Worm (Caenorhabditis elegans) whole organism, young adult: ENCODE results near the gene sri-1.

Experiments used
- B0261.1 ChIP-seq: sonication (generic microtip); optimal IDR thresholded peaks from 2 replicates; lab custom pipeline; 2016; ENCODE audit warnings: mild to moderate bottlenecking, missing genetic modification characterization, moderate library complexity, missing compliant biosample characterization
- F23B12.7 ChIP-seq: sonication (generic microtip); optimal IDR thresholded peaks from 2 replicates; lab custom pipeline; 2017; ENCODE audit warnings: missing genetic modification characterization, mild to moderate bottlenecking, missing compliant biosample characterization, antibody characterized with exemption, moderate library complexity; ENCODE audit not compliant: insufficient read depth
- F49E8.2 ChIP-seq: sonication (generic microtip); optimal IDR thresholded peaks from 3 replicates; lab custom pipeline; 2017; ENCODE audit warnings: missing genetic modification characterization, mild to moderate bottlenecking, missing compliant biosample characterization, antibody characterized with exemption, moderate library complexity; ENCODE audit not compliant: insufficient read depth
- F55B11.4 ChIP-seq: sonication (generic microtip); optimal IDR thresholded peaks from 2 replicates; lab custom pipeline; 2016; ENCODE audit warnings: missing compliant biosample characterization, missing genetic modification characterization, borderline replicate concordance; ENCODE audit not compliant: insufficient read depth
- F57C9.4 ChIP-seq: sonication (generic microtip); optimal IDR thresholded peaks from 2 replicates; lab custom pipeline; 2017; ENCODE audit warnings: mild to moderate bottlenecking, missing genetic modification characterization, missing compliant biosample characterization
- Y53F4B.3 ChIP-seq: fragments of 200-800 bp; sonication (Bioruptor generic); IDR thresholded peaks from 2 replicates; pipeline ENCODE4 v1.3.6; 2022; ENCODE audit warnings: missing genetic modification reagents, missing genetic modification characterization, missing compliant biosample characterization
- Y67H2A.10 ChIP-seq: fragments of 200-800 bp; sonication (Bioruptor generic); conservative IDR thresholded peaks from 2 replicates; pipeline ENCODE4 v1.3.6; 2022; ENCODE audit warnings: missing genetic modification reagents, missing genetic modification characterization, missing compliant biosample characterization
- ama-1 ChIP-seq, 3 experiments: fragments of 150-350 bp in 1 of 3; sonication (generic microtip) in 2 of 3; optimal IDR thresholded peaks; 2 replicates each; lab custom pipeline; 2014 to 2018; ENCODE audit warnings: missing biosample characterization in 2 of 3, missing genetic modification characterization in 2 of 3, missing genetic modification reagents in 2 of 3
- aptf-2 ChIP-seq: fragments of 200-800 bp; sonication (Bioruptor generic); conservative IDR thresholded peaks from 2 replicates; pipeline ENCODE4 v1.3.6; 2022; ENCODE audit warnings: missing genetic modification reagents, missing genetic modification characterization, missing compliant biosample characterization
- aptf-3 ChIP-seq: fragments of 200-800 bp; sonication (Bioruptor generic); IDR thresholded peaks from 2 replicates; pipeline ENCODE4 v1.3.6; 2022; ENCODE audit warnings: missing genetic modification characterization, missing compliant biosample characterization
- atf-7 ChIP-seq: sonication (generic microtip); optimal IDR thresholded peaks from 2 replicates; lab custom pipeline; 2017; ENCODE audit warnings: mild to moderate bottlenecking, missing genetic modification characterization, missing compliant biosample characterization
- athp-1 ChIP-seq: sonication (generic microtip); optimal IDR thresholded peaks from 2 replicates; lab custom pipeline; 2017; ENCODE audit warnings: mild to moderate bottlenecking, missing genetic modification characterization, missing compliant biosample characterization
- attf-3 ChIP-seq: fragments of 200-800 bp; sonication (Bioruptor generic); conservative IDR thresholded peaks from 2 replicates; pipeline ENCODE4 v1.3.6; 2022; ENCODE audit warnings: missing genetic modification reagents, missing genetic modification characterization, missing compliant biosample characterization
- ceh-40 ChIP-seq: fragments of 200-800 bp; sonication (Bioruptor generic); IDR thresholded peaks from 2 replicates; pipeline ENCODE4 v1.3.6; 2022; ENCODE audit warnings: missing genetic modification characterization, missing compliant biosample characterization
- ceh-58 ChIP-seq: fragments of 200-800 bp; sonication (Bioruptor generic); IDR thresholded peaks from 2 replicates; pipeline ENCODE4 v1.3.6; 2022; ENCODE audit warnings: missing genetic modification characterization, missing compliant biosample characterization
- die-1 ChIP-seq: sonication (generic microtip); optimal IDR thresholded peaks from 2 replicates; lab custom pipeline; 2016; ENCODE audit warnings: missing genotype, mild to moderate bottlenecking, missing genetic modification characterization, missing compliant biosample characterization
- dpl-1 ChIP-seq: fragments of 150-350 bp; optimal IDR thresholded peaks from 2 replicates; lab custom pipeline; 2014; ENCODE audit warnings: missing biosample characterization, missing genetic modification reagents, missing genetic modification characterization
- egrh-3 ChIP-seq: fragments of 200-800 bp; sonication (Bioruptor generic); IDR thresholded peaks from 2 replicates; pipeline ENCODE4 v1.3.6; 2022; ENCODE audit warnings: missing genetic modification reagents, missing genetic modification characterization, missing compliant biosample characterization
- fkh-3 ChIP-seq: sonication (generic microtip); optimal IDR thresholded peaks from 2 replicates; lab custom pipeline; 2016; ENCODE audit warnings: mild to moderate bottlenecking, missing genetic modification characterization, missing compliant biosample characterization
- hlh-12 ChIP-seq: sonication (generic microtip); optimal IDR thresholded peaks from 2 replicates; lab custom pipeline; 2016; ENCODE audit warnings: missing genetic modification characterization, missing compliant biosample characterization
- hmg-1.2 ChIP-seq: fragments of 200-800 bp; sonication (Bioruptor generic); IDR thresholded peaks from 2 replicates; pipeline ENCODE4 v1.3.6; 2022; ENCODE audit warnings: missing genetic modification reagents, missing genetic modification characterization, missing compliant biosample characterization
- madf-10 ChIP-seq: sonication (generic microtip); optimal IDR thresholded peaks from 2 replicates; lab custom pipeline; 2016; ENCODE audit warnings: mild to moderate bottlenecking, missing genetic modification characterization, missing compliant biosample characterization
- madf-3 ChIP-seq: fragments of 200-800 bp; sonication (Bioruptor generic); IDR thresholded peaks from 2 replicates; pipeline ENCODE4 v1.3.6; 2022; ENCODE audit warnings: missing genetic modification reagents, missing genetic modification characterization, missing compliant biosample characterization
- mes-4 ChIP-seq: sonication (generic microtip); optimal IDR thresholded peaks from 2 replicates; lab custom pipeline; 2016; ENCODE audit warnings: missing genotype, missing genetic modification characterization, missing compliant biosample characterization
- nfya-1 ChIP-seq: sonication (generic microtip); optimal IDR thresholded peaks from 2 replicates; lab custom pipeline; 2017; ENCODE audit warnings: antibody characterized with exemption, missing compliant biosample characterization, missing genetic modification characterization, borderline replicate concordance; ENCODE audit not compliant: insufficient read depth
- nhr-27 ChIP-seq: fragments of 200-800 bp; sonication (Bioruptor generic); optimal IDR thresholded peaks from 2 replicates; lab custom pipeline; 2018; ENCODE audit warnings: mild to moderate bottlenecking, missing genetic modification characterization, moderate library complexity, missing compliant biosample characterization
- rec-8 ChIP-seq, 2 experiments: sonication (generic microtip); optimal IDR thresholded peaks; 2 replicates each; lab custom pipeline; 2016; ENCODE audit warnings: mild to moderate bottlenecking in 2 of 2, missing genetic modification characterization in 2 of 2, missing genetic modification reagents in 2 of 2, missing genotype in 2 of 2, missing biosample characterization in 1 of 2, missing compliant biosample characterization in 1 of 2, moderate library complexity in 1 of 2
- rpc-1 ChIP-seq, 2 experiments: fragments of 150-350 bp in 1 of 2; sonication (generic microtip) in 1 of 2; optimal IDR thresholded peaks; 2 replicates each; lab custom pipeline; 2014 to 2018; ENCODE audit warnings: missing biosample characterization in 1 of 2, missing genetic modification characterization in 1 of 2, missing genetic modification reagents in 1 of 2, missing genotype in 1 of 2
- somi-1 ChIP-seq: fragments of 200-800 bp; sonication (Bioruptor generic); optimal IDR thresholded peaks from 2 replicates; lab custom pipeline; 2018; ENCODE audit warnings: mild to moderate bottlenecking, missing genetic modification characterization, missing compliant biosample characterization
- tbp1 ChIP-seq: fragments of 200-800 bp; sonication (Bioruptor generic); optimal IDR thresholded peaks from 2 replicates; lab custom pipeline; 2018; ENCODE audit warnings: mild to moderate bottlenecking, missing genetic modification characterization, missing compliant biosample characterization
- tlf-1 ChIP-seq: fragments of 200-800 bp; sonication (Bioruptor generic); optimal IDR thresholded peaks from 2 replicates; lab custom pipeline; 2018; ENCODE audit warnings: mild to moderate bottlenecking, missing genetic modification characterization, missing compliant biosample characterization
- unc-130 ChIP-seq: sonication (generic microtip); optimal IDR thresholded peaks from 2 replicates; lab custom pipeline; 2016; ENCODE audit warnings: missing genetic modification reagents, missing genetic modification characterization, missing compliant biosample characterization
- ztf-22 ChIP-seq: fragments of 200-800 bp; sonication (Bioruptor generic); optimal IDR thresholded peaks from 2 replicates; lab custom pipeline; 2018; ENCODE audit warnings: mild to moderate bottlenecking, missing genetic modification characterization, moderate library complexity, missing compliant biosample characterization

sri-1 gene

DNA sequence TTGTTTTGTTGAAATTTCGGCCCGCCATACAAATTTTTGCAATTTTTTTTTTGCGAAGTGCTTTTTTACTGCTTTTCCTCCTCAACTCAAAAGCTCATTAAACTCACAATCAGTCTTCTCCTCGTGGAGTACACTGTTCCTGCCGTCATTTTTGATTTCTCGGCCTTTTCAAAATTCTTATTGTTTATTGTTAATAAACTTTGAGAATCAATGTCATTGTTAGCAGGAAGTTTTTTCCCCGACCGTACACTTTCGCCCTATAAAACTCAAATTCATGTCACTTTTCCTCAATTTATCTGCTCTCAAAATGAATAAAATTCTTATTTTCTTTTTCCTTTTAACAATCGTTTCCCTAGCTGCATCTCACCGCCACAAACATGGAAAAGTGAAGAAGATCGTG is 8.4 kb upstream of the sri-1 start, which contains the start of gene clec-232:
TSS of gene clec-232 (plus strand) at position 301 of the 400 bp plus-strand sequence.
- TF ChIP-seq aptf-3 (GFP tag; lab: Robert Waterston, UW), result no peak
- TF ChIP-seq atf-7 (tag; lab: Kevin White, UChicago), result no peak
- TF ChIP-seq rec-8 (tag; optimal IDR thresholded peaks at IDR 0.05; lab: Kevin White, UChicago), result no peak
- no peak for TF ChIP-seq F57C9.4 (tag; lab: Kevin White, UChicago)
- TF ChIP-seq mes-4 (tag; lab: Kevin White, UChicago), result no peak
- no peak for TF ChIP-seq nhr-27 (tag; lab: Kevin White, UChicago)
- TF ChIP-seq ztf-22 (GFP tag; lab: Kevin White, UChicago), result no peak
- TF ChIP-seq ama-1 (optimal IDR thresholded peaks at IDR 0.05; lab: Kevin White, UChicago), result no peak
- TF ChIP-seq ama-1 (GFP tag; optimal IDR thresholded peaks at IDR 0.05; lab: Kevin White, UChicago), result no peak
- TF ChIP-seq hmg-1.2 (GFP tag; lab: Robert Waterston, UW), result no peak
- TF ChIP-seq tlf-1 (GFP tag; lab: Kevin White, UChicago), result no peak
- no peak for TF ChIP-seq egrh-3 (GFP tag; lab: Robert Waterston, UW)
- TF ChIP-seq F55B11.4, result no peak
- TF ChIP-seq dpl-1 (GFP tag; lab: Kevin White, UChicago), result no peak
- TF ChIP-seq nfya-1 (tag; lab: Kevin White, UChicago), result no peak
- no peak for TF ChIP-seq fkh-3

- no peak for TF ChIP-seq tlf-1 (GFP tag; lab: Kevin White, UChicago)
Observed at ce11 chrV:15974836-15975235, 7.4 kb upstream of the sri-1 start, which contains the start of gene sru-22. TSS of gene sru-22 (minus strand) at chrV:15974936.

DNA sequence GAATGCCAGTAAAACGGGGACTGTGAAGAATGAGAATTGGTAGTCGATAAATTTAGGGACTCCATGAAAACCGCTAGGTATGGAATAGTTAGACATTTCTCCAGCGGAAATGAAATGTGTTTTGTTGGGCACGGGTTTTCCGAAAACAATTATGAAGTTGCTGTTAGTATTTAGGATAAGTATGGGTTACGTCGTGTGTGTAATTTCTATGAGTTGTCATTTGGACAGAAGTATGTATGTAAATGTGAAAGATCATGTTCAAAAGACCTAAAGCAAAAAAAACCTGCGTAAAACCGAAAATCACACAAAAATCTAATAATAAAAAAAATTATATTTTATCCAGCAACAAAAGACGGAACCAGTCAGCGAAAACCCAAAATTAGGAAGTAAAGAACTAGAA is 5.0 kb upstream of the sri-1 start, which contains the start of gene sru-23:
TSS of gene sru-23 (minus strand) at position 101 of the 400 bp plus-strand sequence.
- TF ChIP-seq athp-1 (tag; lab: Kevin White, UChicago), result no peak
- no peak for TF ChIP-seq die-1 (tag; lab: Kevin White, UChicago)
- TF ChIP-seq madf-10 (tag; lab: Kevin White, UChicago), result no peak
- no peak for TF ChIP-seq attf-3 (GFP tag; lab: Robert Waterston, UW)
- no peak for TF ChIP-seq somi-1 (GFP tag; lab: Kevin White, UChicago)
- TF ChIP-seq F49E8.2 (tag; lab: Kevin White, UChicago), result no peak

- TF ChIP-seq madf-3 (GFP tag; lab: Robert Waterston, UW) (no peak), tbp1 (GFP tag; lab: Kevin White, UChicago) (no peak), B0261.1 (tag; lab: Kevin White, UChicago) (no peak), ceh-58 (GFP tag; lab: Robert Waterston, UW) (no peak), F23B12.7 (tag; lab: Kevin White, UChicago) (no peak), unc-130 (GFP tag; lab: Kevin White, UChicago) (no peak), aptf-2 (GFP tag; lab: Robert Waterston, UW) (no peak), F49E8.2 (tag; lab: Kevin White, UChicago) (no peak)
Observed at ce11 chrV:15970820-15971219, 3.4 kb upstream of the sri-1 start.

ce11 chrV:15969653-15970052 is 2.2 kb upstream of the sri-1 start, which contains the start of gene F36G9.7:
TSS of gene F36G9.7 (minus strand) at chrV:15969753.
- no peak for TF ChIP-seq Y67H2A.10
- TF ChIP-seq hlh-12 (tag; lab: Kevin White, UChicago), result no peak
- TF ChIP-seq tbp1 (GFP tag; lab: Kevin White, UChicago), result no peak
- no peak for TF ChIP-seq Y53F4B.3 (GFP tag; lab: Robert Waterston, UW)
- TF ChIP-seq rpc-1 (optimal IDR thresholded peaks at IDR 0.05; lab: Kevin White, UChicago), result no peak
- TF ChIP-seq rpc-1 (tag; optimal IDR thresholded peaks at IDR 0.05; lab: Kevin White, UChicago), result no peak
- TF ChIP-seq ceh-40 (GFP tag; lab: Robert Waterston, UW), result no peak
- no peak for TF ChIP-seq aptf-2 (GFP tag; lab: Robert Waterston, UW)
